Worm (Caenorhabditis elegans) whole organism, L1 larva: Measurements from ENCODE around the gene nhr-19.

ENCODE experiments used
- C04F5.9 ChIP-seq: sonication (generic microtip); optimal IDR thresholded peaks from 2 replicates; lab custom pipeline; 2016; ENCODE audit warnings: missing genetic modification characterization, missing compliant biosample characterization
- C16A3.4 ChIP-seq: fragments of 150-350 bp; optimal IDR thresholded peaks from 2 replicates; lab custom pipeline; 2014; ENCODE audit warnings: missing biosample characterization, missing genetic modification characterization
- F16B12.6 ChIP-seq: fragments of 150-350 bp; optimal IDR thresholded peaks from 2 replicates; lab custom pipeline; 2014; ENCODE audit warnings: missing biosample characterization, missing genetic modification characterization
- Y116A8C.19 ChIP-seq: sonication (generic microtip); optimal IDR thresholded peaks from 2 replicates; lab custom pipeline; 2016; ENCODE audit warnings: missing compliant biosample characterization, missing genetic modification characterization, borderline replicate concordance
- aha-1 ChIP-seq: fragments of 150-350 bp; optimal IDR thresholded peaks from 2 replicates; lab custom pipeline; 2014; ENCODE audit warnings: missing biosample characterization, missing genetic modification characterization
- aly-2 ChIP-seq: fragments of 150-350 bp; optimal IDR thresholded peaks from 2 replicates; lab custom pipeline; 2014; ENCODE audit warnings: missing biosample characterization, missing genetic modification characterization
- ama-1 ChIP-seq: fragments of 150-350 bp; optimal IDR thresholded peaks from 2 replicates; lab custom pipeline; 2014
- blmp-1 ChIP-seq: fragments of 150-350 bp; optimal IDR thresholded peaks from 2 replicates; lab custom pipeline; 2014; ENCODE audit warnings: missing biosample characterization, missing genetic modification characterization
- ceh-63 ChIP-seq: fragments of 200-800 bp; sonication (Bioruptor generic); optimal IDR thresholded peaks from 2 replicates; lab custom pipeline; 2018; ENCODE audit warnings: mild to moderate bottlenecking, missing genetic modification characterization, missing compliant biosample characterization
- ceh-8 ChIP-seq: fragments of 200-800 bp; sonication (Bioruptor generic); optimal IDR thresholded peaks from 2 replicates; lab custom pipeline; 2018; ENCODE audit warnings: mild to moderate bottlenecking, missing genetic modification characterization, moderate library complexity, missing compliant biosample characterization
- ceh-88 ChIP-seq: fragments of 200-800 bp; sonication (Bioruptor generic); IDR thresholded peaks from 2 replicates; pipeline ENCODE4 v1.3.6; 2022; ENCODE audit warnings: missing genetic modification characterization, missing compliant biosample characterization
- dsc-1 ChIP-seq: sonication (generic microtip); optimal IDR thresholded peaks from 2 replicates; lab custom pipeline; 2016; ENCODE audit warnings: mild to moderate bottlenecking, missing genetic modification characterization, missing compliant biosample characterization
- efl-1 ChIP-seq, 4 experiments: fragments of 150-350 bp; optimal IDR thresholded peaks in 3 of 4; peaks in 1 of 4; 1 replicate in 1 of 4; 2 replicates in 3 of 4; lab custom pipeline; 2014; ENCODE audit warnings: missing biosample characterization in 2 of 4, missing genetic modification characterization in 2 of 4, missing genetic modification reagents in 2 of 4
- efl-3 ChIP-seq: fragments of 200-800 bp; sonication (Bioruptor generic); optimal IDR thresholded peaks from 2 replicates; lab custom pipeline; 2018; ENCODE audit warnings: mild to moderate bottlenecking, missing genetic modification characterization, missing compliant biosample characterization
- egl-13 ChIP-seq: sonication (generic microtip); optimal IDR thresholded peaks from 2 replicates; lab custom pipeline; 2016; ENCODE audit warnings: missing genotype, missing genetic modification reagents, missing genetic modification characterization, missing compliant biosample characterization
- egl-27 ChIP-seq, 2 experiments: fragments of 150-350 bp in 1 of 2; sonication (generic microtip); optimal IDR thresholded peaks; 3 replicates each; lab custom pipeline; 2017 to 2018; ENCODE audit warnings: missing biosample characterization in 2 of 2, missing genetic modification characterization in 2 of 2, missing genetic modification reagents in 2 of 2
- elt-2 ChIP-seq: sonication (generic microtip); optimal IDR thresholded peaks from 2 replicates; lab custom pipeline; 2016; ENCODE audit warnings: missing genetic modification characterization, mild to moderate bottlenecking, inconsistent platforms, missing compliant biosample characterization, missing genetic modification reagents
- ets-5 ChIP-seq: fragments of 200-800 bp; sonication (Bioruptor generic); IDR thresholded peaks from 2 replicates; pipeline ENCODE4 v1.3.6; 2022; ENCODE audit warnings: missing genetic modification characterization, missing compliant biosample characterization
- fkh-4 ChIP-seq: sonication (generic microtip); optimal IDR thresholded peaks from 2 replicates; lab custom pipeline; 2016; ENCODE audit warnings: missing compliant biosample characterization, missing genetic modification characterization, borderline replicate concordance
- fkh-8 ChIP-seq: sonication (generic microtip); optimal IDR thresholded peaks from 2 replicates; lab custom pipeline; 2016; ENCODE audit warnings: mild to moderate bottlenecking, missing genetic modification characterization, missing compliant biosample characterization
- fos-1 ChIP-seq: fragments of 150-350 bp; optimal IDR thresholded peaks from 2 replicates; lab custom pipeline; 2014; ENCODE audit warnings: missing biosample characterization, missing genetic modification characterization
- grh-1 ChIP-seq: fragments of 200-800 bp; sonication (Bioruptor generic); IDR thresholded peaks from 2 replicates; pipeline ENCODE4 v1.3.6; 2022; ENCODE audit warnings: missing genetic modification reagents, missing genetic modification characterization, missing compliant biosample characterization
- hlh-4 ChIP-seq: sonication (generic microtip); optimal IDR thresholded peaks from 2 replicates; lab custom pipeline; 2016; ENCODE audit warnings: mild to moderate bottlenecking, missing genetic modification characterization, missing compliant biosample characterization
- hpl-2 ChIP-seq: fragments of 150-350 bp; optimal IDR thresholded peaks from 2 replicates; lab custom pipeline; 2014; ENCODE audit warnings: missing biosample characterization, missing genetic modification reagents, missing genetic modification characterization
- irx-1 ChIP-seq: sonication (generic microtip); optimal IDR thresholded peaks from 2 replicates; lab custom pipeline; 2016; ENCODE audit warnings: missing genetic modification characterization, missing compliant biosample characterization
- isw-1 ChIP-seq: fragments of 200-800 bp; sonication (Bioruptor generic); IDR thresholded peaks from 2 replicates; pipeline ENCODE4 v1.3.6; 2022; ENCODE audit warnings: missing genetic modification characterization, missing compliant biosample characterization
- jun-1 ChIP-seq: fragments of 150-350 bp; optimal IDR thresholded peaks from 2 replicates; lab custom pipeline; 2014; ENCODE audit warnings: missing biosample characterization, missing genetic modification reagents, missing genetic modification characterization
- lin-14 ChIP-seq: fragments of 200-800 bp; sonication (Bioruptor generic); optimal IDR thresholded peaks from 2 replicates; lab custom pipeline; 2018; ENCODE audit warnings: mild to moderate bottlenecking, missing genetic modification characterization, moderate library complexity, missing compliant biosample characterization
- lin-35 ChIP-seq, 2 experiments: fragments of 150-350 bp; optimal IDR thresholded peaks; 2 replicates each; lab custom pipeline; 2014; ENCODE audit warnings: missing biosample characterization in 2 of 2, missing genetic modification characterization in 2 of 2, missing genetic modification reagents in 2 of 2
- lir-3 ChIP-seq: sonication (generic microtip); optimal IDR thresholded peaks from 2 replicates; lab custom pipeline; 2016; ENCODE audit warnings: mild to moderate bottlenecking, missing genetic modification characterization, moderate library complexity, missing compliant biosample characterization; ENCODE audit not compliant: poor library complexity
- lsy-2 ChIP-seq, 2 experiments: fragments of 150-350 bp; optimal IDR thresholded peaks; 2 replicates each; lab custom pipeline; 2014; ENCODE audit warnings: missing biosample characterization in 2 of 2, missing genetic modification characterization in 2 of 2
- mab-9 ChIP-seq: fragments of 200-800 bp; sonication (Bioruptor generic); IDR thresholded peaks from 2 replicates; pipeline ENCODE4 v1.3.6; 2022; ENCODE audit warnings: missing genetic modification reagents, missing genetic modification characterization, missing compliant biosample characterization
- mdl-1 ChIP-seq, 2 experiments: fragments of 150-350 bp; optimal IDR thresholded peaks; 2 replicates each; lab custom pipeline; 2014 to 2017; ENCODE audit warnings: missing biosample characterization in 2 of 2, missing genetic modification characterization in 2 of 2, inconsistent platforms in 1 of 2
- mep-1 ChIP-seq: fragments of 150-350 bp; optimal IDR thresholded peaks from 2 replicates; lab custom pipeline; 2014; ENCODE audit warnings: missing biosample characterization, missing genetic modification characterization
- nhr-11 ChIP-seq: fragments of 150-350 bp; optimal IDR thresholded peaks from 2 replicates; lab custom pipeline; 2014; ENCODE audit warnings: missing biosample characterization, missing genetic modification characterization
- nhr-28 ChIP-seq: fragments of 150-350 bp; optimal IDR thresholded peaks from 2 replicates; lab custom pipeline; 2014; ENCODE audit warnings: missing biosample characterization, missing genetic modification characterization
- nhr-47 ChIP-seq: sonication (generic microtip); optimal IDR thresholded peaks from 2 replicates; lab custom pipeline; 2016; ENCODE audit warnings: mild to moderate bottlenecking, missing genetic modification characterization, moderate library complexity, missing compliant biosample characterization
- nhr-76 ChIP-seq: sonication (generic microtip); optimal IDR thresholded peaks from 2 replicates; lab custom pipeline; 2017; ENCODE audit warnings: missing biosample characterization, missing genetic modification characterization
- nhr-77 ChIP-seq: fragments of 150-350 bp; optimal IDR thresholded peaks from 2 replicates; lab custom pipeline; 2014; ENCODE audit warnings: missing biosample characterization, missing genetic modification characterization
- nhr-85 ChIP-seq: sonication (generic microtip); peaks from one replicate; lab custom pipeline; 2016; ENCODE audit warnings: missing genetic modification characterization, inconsistent platforms, missing compliant biosample characterization
- nhr-90 ChIP-seq: sonication (generic microtip); optimal IDR thresholded peaks from 2 replicates; lab custom pipeline; 2016; ENCODE audit warnings: mild to moderate bottlenecking, missing genetic modification characterization, missing compliant biosample characterization; ENCODE audit not compliant: poor library complexity
- rnt-1 ChIP-seq: sonication (generic microtip); optimal IDR thresholded peaks from 2 replicates; lab custom pipeline; 2016; ENCODE audit warnings: mild to moderate bottlenecking, missing genetic modification characterization, moderate library complexity, missing compliant biosample characterization
- snpc-4 ChIP-seq: fragments of 150-350 bp; optimal IDR thresholded peaks from 2 replicates; lab custom pipeline; 2014; ENCODE audit warnings: missing biosample characterization, missing genetic modification characterization
- snu-23 ChIP-seq: sonication (generic microtip); optimal IDR thresholded peaks from 2 replicates; lab custom pipeline; 2016; ENCODE audit warnings: missing genetic modification characterization, missing compliant biosample characterization
- swsn-7 ChIP-seq: sonication (generic microtip); optimal IDR thresholded peaks from 2 replicates; lab custom pipeline; 2016; ENCODE audit warnings: missing genetic modification characterization, missing compliant biosample characterization
- tbx-2 ChIP-seq: sonication (generic microtip); optimal IDR thresholded peaks from 2 replicates; lab custom pipeline; 2016; ENCODE audit warnings: missing genetic modification characterization, missing compliant biosample characterization
- tlp-1 ChIP-seq: fragments of 150-350 bp; optimal IDR thresholded peaks from 2 replicates; lab custom pipeline; 2014; ENCODE audit warnings: missing biosample characterization, missing genetic modification characterization
- unc-130 ChIP-seq: fragments of 150-350 bp; optimal IDR thresholded peaks from 2 replicates; lab custom pipeline; 2017; ENCODE audit warnings: missing biosample characterization, missing genetic modification characterization, inconsistent platforms
- unc-30 ChIP-seq: sonication (generic microtip); optimal IDR thresholded peaks from 2 replicates; lab custom pipeline; 2017; ENCODE audit warnings: missing biosample characterization, missing genetic modification characterization
- unc-98 ChIP-seq: fragments of 200-800 bp; sonication (Bioruptor generic); IDR thresholded peaks from 2 replicates; pipeline ENCODE4 v1.3.6; 2022; ENCODE audit warnings: missing genetic modification characterization, missing compliant biosample characterization
- vab-15 ChIP-seq: sonication (generic microtip); optimal IDR thresholded peaks from 2 replicates; lab custom pipeline; 2017; ENCODE audit warnings: missing genotype, mild to moderate bottlenecking, missing genetic modification characterization, missing compliant biosample characterization
- xbp-1 ChIP-seq: sonication (generic microtip); optimal IDR thresholded peaks from 2 replicates; lab custom pipeline; 2016; ENCODE audit warnings: missing genetic modification characterization, missing compliant biosample characterization
- zag-1 ChIP-seq: fragments of 150-350 bp; optimal IDR thresholded peaks from 2 replicates; lab custom pipeline; 2014; ENCODE audit warnings: missing biosample characterization, missing genetic modification characterization
- ztf-4 ChIP-seq: fragments of 150-350 bp; optimal IDR thresholded peaks from 2 replicates; lab custom pipeline; 2014; ENCODE audit warnings: missing biosample characterization, missing genetic modification characterization

nhr-19 gene

DNA sequence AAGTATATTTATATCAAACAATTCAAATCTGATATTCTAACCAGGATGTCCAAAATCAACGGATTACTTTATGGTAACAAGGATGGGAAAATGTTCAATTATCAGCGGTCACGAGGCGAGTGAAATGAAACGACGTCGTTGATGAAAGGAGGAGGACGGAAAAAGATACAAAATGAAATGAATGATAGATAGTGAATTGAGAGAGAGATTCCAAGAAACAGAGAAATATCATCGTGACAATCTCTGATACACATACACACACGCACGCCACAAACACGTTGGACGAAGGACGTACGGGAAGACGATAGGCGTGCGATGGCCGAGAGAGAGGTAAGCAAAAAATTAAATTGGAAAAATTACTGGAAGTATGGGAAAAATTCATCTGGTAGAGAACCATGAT is 4.3 kb downstream of the nhr-19 start:
- TF ChIP-seq unc-98 (no peak), aly-2 (tag; lab: Kevin White, UChicago) (no peak), unc-30 (tag; lab: Kevin White, UChicago) (no peak), efl-1 (optimal IDR thresholded peaks at IDR 0.05; lab: Kevin White, UChicago) (peak; percentile 25 to 52), efl-1 (GFP tag; optimal IDR thresholded peaks at IDR 0.05 in 1 of 2; lab: Kevin White, UChicago) (no peak), aha-1 (tag; lab: Kevin White, UChicago) (no peak), nhr-76 (tag; lab: Kevin White, UChicago) (no peak), mdl-1 (tag; optimal IDR thresholded peaks at IDR 0.05; lab: Kevin White, UChicago) (peak in 1 of 2 experiments; percentile 96), lir-3 (tag; lab: Kevin White, UChicago) (peak; percentile 63), Y116A8C.19 (tag; lab: Kevin White, UChicago) (no peak), hpl-2 (GFP tag; lab: Kevin White, UChicago) (peak; percentile 7), zag-1 (no peak), nhr-77 (no peak), lin-35 (GFP tag; optimal IDR thresholded peaks at IDR 0.05; lab: Kevin White, UChicago) (peak; percentile 33 to 73), tlp-1 (tag; lab: Kevin White, UChicago) (no peak), nhr-85 (tag; lab: Kevin White, UChicago) (peak; percentile 98), C16A3.4 (tag; lab: Kevin White, UChicago) (peak; percentile 61), ets-5 (GFP tag; lab: Robert Waterston, UW) (no peak), swsn-7 (peak; percentile 63), ceh-8 (GFP tag; lab: Kevin White, UChicago) (no peak), nhr-11 (tag; lab: Kevin White, UChicago) (peak; percentile 88), efl-3 (GFP tag; lab: Kevin White, UChicago) (no peak), ztf-4 (tag; lab: Kevin White, UChicago) (peak; percentile 83), rnt-1 (peak; percentile 67), ama-1 (lab: Kevin White, UChicago) (peak; percentile 2), jun-1 (tag; lab: Kevin White, UChicago) (peak; percentile 27), unc-130 (tag; lab: Kevin White, UChicago) (peak; percentile 94), egl-27 (tag; optimal IDR thresholded peaks at IDR 0.05; lab: Kevin White, UChicago) (no peak), F16B12.6 (tag; lab: Kevin White, UChicago) (no peak), mep-1 (tag; lab: Kevin White, UChicago) (peak; percentile 83), elt-2 (tag; lab: Kevin White, UChicago) (no peak), hlh-4 (tag; lab: Kevin White, UChicago) (no peak), isw-1 (GFP tag; lab: Robert Waterston, UW) (no peak), fkh-4 (no peak), grh-1 (peak; percentile 55), nhr-28 (tag; lab: Kevin White, UChicago) (no peak), vab-15 (tag; lab: Kevin White, UChicago) (no peak), ceh-88 (GFP tag; lab: Robert Waterston, UW) (0 out of 2 replicates have a peak, but pooled peaks have one; percentile 20), snu-23 (GFP tag; lab: Kevin White, UChicago) (peak; percentile 88), irx-1 (tag; lab: Kevin White, UChicago) (peak; percentile 66), dsc-1 (tag; lab: Kevin White, UChicago) (no peak), fkh-8 (tag; lab: Kevin White, UChicago) (no peak), ceh-63 (no peak), tbx-2 (tag; lab: Kevin White, UChicago) (peak; percentile 73), snpc-4 (tag; lab: Kevin White, UChicago) (no peak), mab-9 (GFP tag; lab: Robert Waterston, UW) (0 out of 2 replicates have a peak, but pooled peaks have one; percentile 21), egl-13 (tag; lab: Kevin White, UChicago) (no peak), lsy-2 (tag; optimal IDR thresholded peaks at IDR 0.05; lab: Kevin White, UChicago) (peak; percentile 68 to 74), blmp-1 (tag; lab: Kevin White, UChicago) (peak; percentile 97), lin-14 (GFP tag; lab: Kevin White, UChicago) (peak; percentile 96), nhr-90 (tag; lab: Kevin White, UChicago) (peak; percentile 87), xbp-1 (tag; lab: Kevin White, UChicago) (peak; percentile 61), C04F5.9 (no peak), fos-1 (tag; lab: Kevin White, UChicago) (peak; percentile 22), nhr-47 (tag; lab: Kevin White, UChicago) (peak; percentile 74)
